Fruit fly (Drosophila melanogaster) whole organism, prepupa: ENCODE data around the gene DENR.

Experiments used
- CG10669 ChIP-seq: fragments of 200-800 bp; sonication (Bioruptor generic); optimal IDR thresholded peaks from 3 replicates; lab custom pipeline; 2018; ENCODE audit warnings: missing biosample characterization, mild to moderate bottlenecking, missing genetic modification characterization, moderate library complexity
- Eip75B ChIP-seq: fragments of 200-800 bp; sonication (Bioruptor generic); optimal IDR thresholded peaks from 3 replicates; lab custom pipeline; 2016; ENCODE audit warnings: missing biosample characterization, missing genetic modification characterization
- Gug ChIP-seq: fragments of 200-800 bp; sonication (Bioruptor generic); IDR thresholded peaks from 2 replicates; pipeline ENCODE4 v1.3.6; 2022; ENCODE audit warnings: missing biosample characterization, missing genetic modification characterization
- Lpt ChIP-seq: fragments of 200-800 bp; sonication (Bioruptor generic); optimal IDR thresholded peaks from 3 replicates; lab custom pipeline; 2016; ENCODE audit warnings: missing biosample characterization, missing genetic modification characterization
- Sox14 ChIP-seq: fragments of 200-800 bp; sonication (Bioruptor generic); optimal IDR thresholded peaks from 3 replicates; lab custom pipeline; 2016; ENCODE audit warnings: missing biosample characterization, missing genetic modification characterization
- net ChIP-seq: fragments of 200-800 bp; sonication (Bioruptor generic); optimal IDR thresholded peaks from 3 replicates; lab custom pipeline; 2016; ENCODE audit warnings: missing biosample characterization, missing genetic modification characterization

DNA sequence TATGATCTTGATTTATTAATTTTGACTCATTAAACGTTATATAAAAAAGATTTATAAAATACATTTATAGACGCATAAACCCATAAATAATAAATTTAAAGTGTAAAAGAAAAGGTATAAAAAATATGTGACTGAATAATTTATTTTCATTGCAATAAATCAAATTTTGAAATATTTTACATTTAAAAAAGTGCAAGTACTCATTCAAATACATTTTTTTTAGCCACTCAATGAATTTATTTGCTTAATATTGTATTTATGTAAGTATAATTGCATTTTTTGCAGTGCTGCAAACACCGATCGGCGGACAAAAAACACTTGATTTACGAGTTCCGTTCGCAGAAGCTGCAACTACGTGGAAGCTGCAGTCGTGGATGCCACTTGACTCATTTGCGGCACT, 26.6 kb downstream of the DENR start:
- TF ChIP-seq Gug (GFP tag; lab: Robert Waterston, UW) (no peak), CG10669 (GFP tag; lab: Kevin White, UChicago) (no peak), Eip75B (GFP tag; lab: Kevin White, UChicago) (no peak), net (GFP tag; lab: Kevin White, UChicago) (peak; percentile 21), Lpt (no peak), Sox14 (GFP tag; lab: Kevin White, UChicago) (no peak)
